Worm (Caenorhabditis elegans): Measurements from ENCODE around the gene Y41C4A.9.

Y41C4A.9 gene

DNA sequence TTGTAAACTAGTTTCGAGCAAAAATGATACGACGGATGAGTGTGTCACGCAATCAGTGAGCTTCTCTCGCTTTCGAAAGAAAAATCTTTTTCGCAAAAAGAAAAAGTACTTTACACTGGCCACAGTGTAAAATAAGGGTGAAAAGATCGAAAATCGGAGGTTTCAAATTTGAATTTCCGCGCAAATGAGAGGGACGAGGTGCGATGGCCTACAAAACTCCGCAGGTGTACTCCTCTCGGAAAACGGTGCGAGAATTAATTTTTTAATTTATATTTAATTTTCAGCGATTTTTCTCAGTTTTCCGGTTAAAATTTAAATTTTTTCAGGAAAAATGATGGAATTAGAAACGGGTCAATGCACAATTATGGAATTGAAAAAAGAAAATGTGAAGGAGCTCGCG, 28.3 kb upstream of the Y41C4A.9 start, which contains the start of gene mrt-2:
Gene mrt-2 (plus strand): TSS at position 49 of the 400 bp plus-strand sequence.
- peak; percentile 17 for TF ChIP-seq fos-1 (tag; optimal IDR thresholded peaks at IDR 0.05)
- TF ChIP-seq nhr-129 (tag; optimal IDR thresholded peaks at IDR 0.05), result peak; percentile 48
- peak; percentile 81 for TF ChIP-seq F13H6.1 (tag; optimal IDR thresholded peaks at IDR 0.05)
- TF ChIP-seq sem-4 (tag; optimal IDR thresholded peaks at IDR 0.05), result peak; percentile 91
- TF ChIP-seq unc-39 (tag; optimal IDR thresholded peaks at IDR 0.05), result no peak
- no peak for TF ChIP-seq ceh-82 (tag; optimal IDR thresholded peaks at IDR 0.05)
- peak; percentile 79 for TF ChIP-seq nhr-25 (tag; optimal IDR thresholded peaks at IDR 0.05)
- TF ChIP-seq egl-27 (tag; optimal IDR thresholded peaks at IDR 0.05), result peak; percentile 48
- TF ChIP-seq lin-11 (tag; optimal IDR thresholded peaks at IDR 0.05), result peak; percentile 54
- no peak for TF ChIP-seq nhr-10 (tag; optimal IDR thresholded peaks at IDR 0.05)
- peak; percentile 44 for TF ChIP-seq nhr-6 (tag; optimal IDR thresholded peaks at IDR 0.05)
- peak; percentile 66 to 87 for TF ChIP-seq lsy-2 (tag; optimal IDR thresholded peaks at IDR 0.05)
- TF ChIP-seq nhr-237 (tag; optimal IDR thresholded peaks at IDR 0.05), result no peak
- TF ChIP-seq aly-2 (tag; optimal IDR thresholded peaks at IDR 0.05), result no peak
- TF ChIP-seq R02D3.7 (tag; optimal IDR thresholded peaks at IDR 0.05), result no peak
- peak; percentile 40 for TF ChIP-seq snpc-4 (tag; optimal IDR thresholded peaks at IDR 0.05)
- TF ChIP-seq ama-1 (optimal IDR thresholded peaks at IDR 0.05), result no peak
- no peak for TF ChIP-seq mdl-1 (tag; optimal IDR thresholded peaks at IDR 0.05)
- no peak for TF ChIP-seq ZK546.5 (tag; optimal IDR thresholded peaks at IDR 0.05)
- TF ChIP-seq sma-3 (GFP tag; optimal IDR thresholded peaks at IDR 0.05), result peak; percentile 86
- peak; percentile 81 for TF ChIP-seq C34F6.9 (tag; optimal IDR thresholded peaks at IDR 0.05)
- TF ChIP-seq nhr-23 (tag; optimal IDR thresholded peaks at IDR 0.05), result no peak
- peak; percentile 98 for TF ChIP-seq gmeb-1 (tag; optimal IDR thresholded peaks at IDR 0.05)
- TF ChIP-seq elt-3 (tag; optimal IDR thresholded peaks at IDR 0.05), result no peak
- no peak for TF ChIP-seq ztf-4 (tag; optimal IDR thresholded peaks at IDR 0.05)
- TF ChIP-seq crh-2 (tag; optimal IDR thresholded peaks at IDR 0.05), result peak; percentile 76
- TF ChIP-seq ztf-1 (GFP tag; conservative IDR thresholded peaks at IDR 0.05), result no peak
- no peak for TF ChIP-seq unc-62 (GFP tag; optimal IDR thresholded peaks at IDR 0.05)
- TF ChIP-seq ztf-11 (tag; optimal IDR thresholded peaks at IDR 0.05), result no peak
- TF ChIP-seq nhr-21 (tag; optimal IDR thresholded peaks at IDR 0.05), result peak; percentile 60
- TF ChIP-seq blmp-1 (tag; optimal IDR thresholded peaks at IDR 0.05; ENCODE audit: insufficient read depth), result peak; percentile 48
- peak; percentile 86 for TF ChIP-seq unc-55 (GFP tag; optimal IDR thresholded peaks at IDR 0.05)
- no peak for TF ChIP-seq skn-1 (tag; optimal IDR thresholded peaks at IDR 0.05)
- TF ChIP-seq nhr-11 (tag; optimal IDR thresholded peaks at IDR 0.05), result no peak
- TF ChIP-seq dmd-4 (tag; optimal IDR thresholded peaks at IDR 0.05), result no peak
- peak; percentile 46 for TF ChIP-seq ceh-16 (tag; optimal IDR thresholded peaks at IDR 0.05)
- TF ChIP-seq lin-13 (GFP tag; optimal IDR thresholded peaks at IDR 0.05), result peak; percentile 76
- no peak for TF ChIP-seq elt-1 (tag; optimal IDR thresholded peaks at IDR 0.05)

DNA sequence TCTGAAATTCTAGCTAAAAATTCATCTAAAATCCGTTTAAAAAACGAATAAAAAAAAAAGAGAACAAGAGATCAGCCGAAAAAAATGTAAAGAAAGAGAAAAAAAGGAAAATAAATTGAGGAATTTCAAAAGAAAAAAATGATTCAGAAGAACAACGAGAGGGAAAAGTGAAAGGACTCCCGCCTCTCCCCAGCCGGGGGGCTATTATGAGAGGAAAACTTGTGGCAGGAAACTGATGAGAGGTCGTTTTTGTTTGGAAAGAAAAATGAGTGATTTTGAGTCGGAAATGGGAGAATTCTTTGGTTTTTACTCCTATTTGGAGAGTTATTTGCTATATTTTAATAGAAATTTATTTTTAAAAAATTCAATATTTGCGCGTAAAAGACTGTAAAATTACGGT, 23.7 kb upstream of the Y41C4A.9 start:
- TF ChIP-seq sem-4 (tag; optimal IDR thresholded peaks at IDR 0.05) (peak; percentile 42), unc-62 (GFP tag; optimal IDR thresholded peaks at IDR 0.05) (no peak), blmp-1 (tag; optimal IDR thresholded peaks at IDR 0.05; ENCODE audit: insufficient read depth) (peak; percentile 69), ama-1 (optimal IDR thresholded peaks at IDR 0.05) (no peak)

DNA sequence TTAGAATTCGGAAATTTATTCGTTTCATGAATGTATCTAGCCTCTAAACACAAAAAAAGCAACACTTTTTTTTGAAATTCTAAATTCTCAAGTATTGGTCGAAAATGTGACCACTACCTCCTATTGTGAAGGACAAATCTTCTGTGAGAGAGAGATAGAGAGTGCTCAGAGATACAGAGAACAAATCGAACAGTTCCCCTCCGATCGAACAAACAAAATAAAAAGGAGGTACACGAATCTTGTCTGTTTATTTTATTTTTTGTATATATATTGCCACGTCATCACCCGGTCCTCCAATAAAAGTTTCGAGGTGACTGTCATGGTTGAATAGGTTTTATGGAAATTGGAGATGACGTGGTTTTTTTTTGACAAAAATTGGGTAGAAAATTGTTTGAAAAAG, 22.4 kb upstream of the Y41C4A.9 start:
- no peak for TF ChIP-seq mbf-1 (tag; optimal IDR thresholded peaks at IDR 0.05)
- no peak for TF ChIP-seq ceh-82 (tag; optimal IDR thresholded peaks at IDR 0.05)
- TF ChIP-seq nhr-6 (tag; optimal IDR thresholded peaks at IDR 0.05), result no peak
- peak; percentile 57 for TF ChIP-seq crh-2 (tag; optimal IDR thresholded peaks at IDR 0.05)
- peak; percentile 19 for TF ChIP-seq F13H6.1 (tag; optimal IDR thresholded peaks at IDR 0.05)
- peak; percentile 1 for TF ChIP-seq C34F6.9 (tag; optimal IDR thresholded peaks at IDR 0.05)
- no peak for TF ChIP-seq Y55F3AM.14 (GFP tag; optimal IDR thresholded peaks at IDR 0.05)
- TF ChIP-seq ztf-4 (tag; optimal IDR thresholded peaks at IDR 0.05), result no peak

DNA sequence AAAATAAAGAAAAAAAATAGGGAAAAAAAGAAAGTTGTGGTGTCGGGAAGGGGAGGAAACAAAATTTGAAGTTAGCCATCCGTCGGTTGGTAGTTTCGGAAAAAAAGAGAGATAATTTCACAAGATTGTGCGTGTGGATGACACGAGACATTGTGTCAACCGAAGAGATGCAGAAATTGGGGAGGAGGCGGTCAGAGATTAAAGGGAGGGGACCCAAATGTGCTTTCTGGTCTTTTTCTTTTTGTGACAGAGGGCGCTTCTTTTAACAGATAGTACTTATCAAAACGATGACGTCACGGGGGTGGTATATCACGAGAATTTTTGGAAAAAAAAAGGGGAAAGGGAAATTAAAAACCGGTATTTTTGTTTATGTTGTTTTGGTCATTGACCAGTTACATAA, 20.0 kb upstream of the Y41C4A.9 start:
- peak; percentile 13 for TF ChIP-seq gmeb-1 (tag; optimal IDR thresholded peaks at IDR 0.05)
- TF ChIP-seq ZK546.5 (tag; optimal IDR thresholded peaks at IDR 0.05), result no peak
- TF ChIP-seq nhr-6 (tag; optimal IDR thresholded peaks at IDR 0.05), result no peak
- peak; percentile 33 for TF ChIP-seq mab-5 (tag; optimal IDR thresholded peaks at IDR 0.05)
- peak; percentile 90 for TF ChIP-seq sem-4 (tag; optimal IDR thresholded peaks at IDR 0.05)
- no peak for TF ChIP-seq lin-11 (tag; optimal IDR thresholded peaks at IDR 0.05)
- TF ChIP-seq blmp-1 (tag; optimal IDR thresholded peaks at IDR 0.05; ENCODE audit: insufficient read depth), result peak; percentile 33
- peak; percentile 47 for TF ChIP-seq unc-55 (GFP tag; optimal IDR thresholded peaks at IDR 0.05)
- TF ChIP-seq nhr-237 (tag; optimal IDR thresholded peaks at IDR 0.05), result no peak
- TF ChIP-seq elt-1 (tag; optimal IDR thresholded peaks at IDR 0.05), result no peak
- TF ChIP-seq ceh-82 (tag; optimal IDR thresholded peaks at IDR 0.05), result no peak
- TF ChIP-seq egl-27 (tag; optimal IDR thresholded peaks at IDR 0.05), result peak; percentile 16
- TF ChIP-seq nhr-77 (tag; optimal IDR thresholded peaks at IDR 0.05), result no peak
- TF ChIP-seq zag-1 (tag; optimal IDR thresholded peaks at IDR 0.05), result no peak
- no peak for TF ChIP-seq R02D3.7 (tag; optimal IDR thresholded peaks at IDR 0.05)
- no peak for TF ChIP-seq unc-62 (GFP tag; optimal IDR thresholded peaks at IDR 0.05)
- TF ChIP-seq mbf-1 (tag; optimal IDR thresholded peaks at IDR 0.05), result no peak
- no peak for TF ChIP-seq skn-1 (tag; optimal IDR thresholded peaks at IDR 0.05)
- peak; percentile 46 for TF ChIP-seq crh-2 (tag; optimal IDR thresholded peaks at IDR 0.05)
- TF ChIP-seq peb-1 (tag; optimal IDR thresholded peaks at IDR 0.05), result no peak
- TF ChIP-seq unc-39 (tag; optimal IDR thresholded peaks at IDR 0.05), result no peak
- TF ChIP-seq dmd-4 (tag; optimal IDR thresholded peaks at IDR 0.05), result no peak
- TF ChIP-seq nhr-129 (tag; optimal IDR thresholded peaks at IDR 0.05), result peak; percentile 34
- no peak for TF ChIP-seq ztf-11 (tag; optimal IDR thresholded peaks at IDR 0.05)
- TF ChIP-seq ztf-1 (GFP tag; conservative IDR thresholded peaks at IDR 0.05), result no peak
- peak; percentile 21 for TF ChIP-seq ztf-4 (tag; optimal IDR thresholded peaks at IDR 0.05)
- no peak for TF ChIP-seq elt-3 (tag; optimal IDR thresholded peaks at IDR 0.05)
- TF ChIP-seq alr-1 (tag; optimal IDR thresholded peaks at IDR 0.05), result no peak
- TF ChIP-seq snpc-4 (tag; optimal IDR thresholded peaks at IDR 0.05), result peak; percentile 1
- TF ChIP-seq lsy-2 (tag; optimal IDR thresholded peaks at IDR 0.05), result peak in 1 of 2 experiments; percentile 64
